Fruit fly (Drosophila melanogaster): ENCODE data around the gene GlcAT-I.
A peak's percentile ranks its signal among the peaks of the same experiment; 100 is the strongest.

Gene GlcAT-I

dm6 chrX:4131049-4131629, at the start of gene GlcAT-I:
Gene GlcAT-I (plus strand): TSS chrX:4131211.
- TF ChIP-seq Spps (tag; optimal IDR thresholded peaks at IDR 0.05): no peak
- TF ChIP-seq CG4617 (GFP tag; optimal IDR thresholded peaks at IDR 0.05; ENCODE audit: borderline replicate concordance): peak; percentile 64
- peak; percentile 76 for TF ChIP-seq stwl (tag; optimal IDR thresholded peaks at IDR 0.05)
- peak; percentile 57 for TF ChIP-seq Sry-δ (GFP tag; optimal IDR thresholded peaks at IDR 0.05)
- no peak for TF ChIP-seq ftz-f1 (GFP tag; optimal IDR thresholded peaks at IDR 0.05)
- TF ChIP-seq YL-1 (GFP tag; optimal IDR thresholded peaks at IDR 0.05): peak; percentile 40
- peak; percentile 61 for TF ChIP-seq Scr (GFP tag; IDR thresholded peaks at IDR 0.05; ENCODE audit: partially characterized antibody)
- 0 out of 2 replicates have a peak, but pooled peaks have one; percentile 44 for TF ChIP-seq sna (GFP tag; IDR thresholded peaks at IDR 0.05; ENCODE audit: partially characterized antibody)
- TF ChIP-seq Dref (GFP tag; IDR thresholded peaks at IDR 0.05): peak; percentile 65
- TF ChIP-seq Ets97D (GFP tag; optimal IDR thresholded peaks at IDR 0.05): peak; percentile 47
- TF ChIP-seq aop (GFP tag; IDR thresholded peaks at IDR 0.05): no peak
- peak; percentile 22 for TF ChIP-seq HmgZ (tag; optimal IDR thresholded peaks at IDR 0.05)
- no peak for TF ChIP-seq Elba2 (GFP tag; optimal IDR thresholded peaks at IDR 0.05)
- no peak for TF ChIP-seq kah (GFP tag; optimal IDR thresholded peaks at IDR 0.05)
- peak; percentile 58 for TF ChIP-seq CG16813 (GFP tag; IDR thresholded peaks at IDR 0.05; ENCODE audit: partially characterized antibody)
- TF ChIP-seq CG33213 (GFP tag; optimal IDR thresholded peaks at IDR 0.05): no peak
- peak; percentile 24; the same call in 1 of the 2 replicates for TF ChIP-seq vvl (GFP tag; IDR thresholded peaks at IDR 0.05)
- no peak for TF ChIP-seq CG5953 (GFP tag; IDR thresholded peaks at IDR 0.05)
- 0 out of 3 replicates have a peak, but pooled peaks have one; percentile 26 for TF ChIP-seq vnd (GFP tag; IDR thresholded peaks at IDR 0.05; ENCODE audit: partially characterized antibody)
- no peak for TF ChIP-seq Mad (GFP tag; optimal IDR thresholded peaks at IDR 0.05)
- peak; percentile 39 for TF ChIP-seq CG12659 (GFP tag; optimal IDR thresholded peaks at IDR 0.05)
- TF ChIP-seq CG13287 (GFP tag; IDR thresholded peaks at IDR 0.05; ENCODE audit: partially characterized antibody): peak; percentile 70
- 0 out of 2 replicates have a peak, but pooled peaks have one; percentile 28 for TF ChIP-seq hbn (GFP tag; IDR thresholded peaks at IDR 0.05; ENCODE audit: partially characterized antibody)
- peak; percentile 60 for TF ChIP-seq unc-4 (GFP tag; IDR thresholded peaks at IDR 0.05; ENCODE audit: partially characterized antibody)
- TF ChIP-seq E2f2 (GFP tag; IDR thresholded peaks at IDR 0.05): no peak; the same call in 1 of the 2 replicates
- peak; percentile 4 for TF ChIP-seq nmo (GFP tag; optimal IDR thresholded peaks at IDR 0.05)
- TF ChIP-seq BEAF-32 (GFP tag; optimal IDR thresholded peaks at IDR 0.05): peak; percentile 73
- TF ChIP-seq Sin3A (optimal IDR thresholded peaks at IDR 0.05): peak; percentile 13
- peak; percentile 33; the same call in 1 of the 2 replicates for TF ChIP-seq inv (GFP tag; IDR thresholded peaks at IDR 0.05; ENCODE audit: partially characterized antibody)
- TF ChIP-seq CG9797 (GFP tag; optimal IDR thresholded peaks at IDR 0.05): peak; percentile 64
- 0 out of 3 replicates have a peak, but pooled peaks have one; percentile 29 for TF ChIP-seq Doc3 (GFP tag; IDR thresholded peaks at IDR 0.05; ENCODE audit: partially characterized antibody)
- TF ChIP-seq dm (GFP tag; optimal IDR thresholded peaks at IDR 0.05): peak; percentile 29
- TF ChIP-seq CG6683 (GFP tag; optimal IDR thresholded peaks at IDR 0.05): no peak
- TF ChIP-seq Fer3 (tag; optimal IDR thresholded peaks at IDR 0.05): no peak
- TF ChIP-seq Bgb (GFP tag; IDR thresholded peaks at IDR 0.05; ENCODE audit: partially characterized antibody): peak; percentile 55
- TF ChIP-seq al (GFP tag; IDR thresholded peaks at IDR 0.05): no peak
- TF ChIP-seq hb (GFP tag; IDR thresholded peaks at IDR 0.05; ENCODE audit: partially characterized antibody): 0 out of 3 replicates have a peak, but pooled peaks have one; percentile 15
- peak; percentile 62 for TF ChIP-seq MESR4 (GFP tag; optimal IDR thresholded peaks at IDR 0.05)
- peak; percentile 20; the same call in 1 of the 3 replicates for TF ChIP-seq CG7963 (GFP tag; IDR thresholded peaks at IDR 0.05; ENCODE audit: partially characterized antibody)
- TF ChIP-seq CG14860 (GFP tag; IDR thresholded peaks at IDR 0.05; ENCODE audit: partially characterized antibody): 0 out of 3 replicates have a peak, but pooled peaks have one; percentile 43
- no peak for TF ChIP-seq Dad (GFP tag; optimal IDR thresholded peaks at IDR 0.05)
- TF ChIP-seq CG4820 (GFP tag; optimal IDR thresholded peaks at IDR 0.05): no peak
- peak; percentile 43 for TF ChIP-seq CG1603 (tag; optimal IDR thresholded peaks at IDR 0.05)
- no peak for TF ChIP-seq CG2712 (tag; optimal IDR thresholded peaks at IDR 0.05)
- no peak for TF ChIP-seq chinmo (GFP tag; IDR thresholded peaks at IDR 0.05; ENCODE audit: partially characterized antibody)
- peak; percentile 81 for TF ChIP-seq CG9437 (GFP tag; optimal IDR thresholded peaks at IDR 0.05)
- TF ChIP-seq knrl (GFP tag; IDR thresholded peaks at IDR 0.05; ENCODE audit: partially characterized antibody): peak; percentile 41; the same call in 1 of the 3 replicates
